Worm (Caenorhabditis elegans) whole organism, L4 larva: ENCODE data around the gene gad-3.
A peak's percentile ranks its signal among the peaks of the same experiment; 100 is the strongest.

ENCODE experiments used
- cey-2 ChIP-seq: sonication (generic microtip); optimal IDR thresholded peaks from 3 replicates; lab custom pipeline; 2017; ENCODE audit warnings: missing genetic modification characterization, mild to moderate bottlenecking, missing compliant biosample characterization, antibody characterized with exemption, borderline replicate concordance; ENCODE audit not compliant: insufficient read depth
- fkh-10 ChIP-seq: fragments of 150-350 bp; optimal IDR thresholded peaks from 2 replicates; lab custom pipeline; 2014; ENCODE audit warnings: missing biosample characterization, missing genetic modification reagents, missing genetic modification characterization

DNA sequence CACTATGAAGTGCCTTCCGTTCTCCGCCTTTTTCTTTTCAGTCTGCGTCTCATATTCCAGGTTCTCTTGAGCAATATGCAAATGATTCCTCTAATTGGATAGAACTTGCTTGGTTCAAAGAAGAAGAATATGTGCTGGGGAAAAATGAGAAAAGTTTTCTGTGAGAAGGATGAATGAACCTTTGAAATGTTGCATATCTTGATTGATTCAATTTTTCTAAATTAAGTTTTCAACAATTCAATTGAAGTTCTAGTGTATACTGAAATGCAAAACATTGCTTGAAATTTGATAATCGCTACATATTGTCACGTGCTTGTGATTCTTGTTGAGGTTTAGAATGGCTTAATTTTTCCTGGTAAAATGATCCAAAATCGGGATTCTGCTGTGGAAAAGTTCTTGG, 15.2 kb downstream of the gad-3 start:
- TF ChIP-seq cey-2 (no peak), fkh-10 (GFP tag; lab: Kevin White, UChicago) (peak; percentile 81)
